Worm (Caenorhabditis elegans): ENCODE data around the gene C31C9.6.

C31C9.6 gene

ce11 chrII:13673605-13674193 is 11.8 kb upstream of the C31C9.6 start (continued):
- no peak for TF ChIP-seq egl-27 (tag; optimal IDR thresholded peaks at IDR 0.05)
- TF ChIP-seq zag-1 (tag; optimal IDR thresholded peaks at IDR 0.05): no peak
- no peak for TF ChIP-seq ceh-82 (tag; optimal IDR thresholded peaks at IDR 0.05)
- TF ChIP-seq unc-86 (tag; optimal IDR thresholded peaks at IDR 0.05): no peak
- TF ChIP-seq unc-62 (GFP tag; optimal IDR thresholded peaks at IDR 0.05): no peak
- no peak for TF ChIP-seq zip-4 (GFP tag; optimal IDR thresholded peaks at IDR 0.05)
- no peak for TF ChIP-seq vab-15 (tag; optimal IDR thresholded peaks at IDR 0.05)
- no peak for TF ChIP-seq snpc-4 (tag; optimal IDR thresholded peaks at IDR 0.05)
- TF ChIP-seq pqm-1 (tag; optimal IDR thresholded peaks at IDR 0.05): no peak
- no peak for TF ChIP-seq efl-3 (GFP tag; optimal IDR thresholded peaks at IDR 0.05)
- TF ChIP-seq xbp-1 (tag; optimal IDR thresholded peaks at IDR 0.05): no peak
- TF ChIP-seq swsn-7 (tag; optimal IDR thresholded peaks at IDR 0.05): no peak
- no peak for TF ChIP-seq ceh-63 (GFP tag; optimal IDR thresholded peaks at IDR 0.05)
- TF ChIP-seq lin-15B (tag; optimal IDR thresholded peaks at IDR 0.05): no peak
- no peak for TF ChIP-seq ceh-90 (tag; optimal IDR thresholded peaks at IDR 0.05)
- TF ChIP-seq ztf-11 (tag; optimal IDR thresholded peaks at IDR 0.05): no peak
- TF ChIP-seq mdl-1 (tag; optimal IDR thresholded peaks at IDR 0.05): peak in 1 of 2 experiments; percentile 45
- TF ChIP-seq aly-2 (tag; optimal IDR thresholded peaks at IDR 0.05): no peak
- TF ChIP-seq aha-1 (tag; optimal IDR thresholded peaks at IDR 0.05): no peak
- no peak for TF ChIP-seq ama-1 (optimal IDR thresholded peaks at IDR 0.05)
- no peak for TF ChIP-seq hlh-17 (GFP tag; optimal IDR thresholded peaks at IDR 0.05; ENCODE audit: borderline replicate concordance)
- no peak for TF ChIP-seq nhr-77 (tag; optimal IDR thresholded peaks at IDR 0.05)
- TF ChIP-seq nhr-237 (tag; optimal IDR thresholded peaks at IDR 0.05): no peak
- TF ChIP-seq fkh-4 (tag; optimal IDR thresholded peaks at IDR 0.05; ENCODE audit: borderline replicate concordance): no peak
- TF ChIP-seq fos-1 (tag; optimal IDR thresholded peaks at IDR 0.05): no peak
- no peak for TF ChIP-seq egl-13 (tag; optimal IDR thresholded peaks at IDR 0.05)
- no peak for TF ChIP-seq mef-2 (tag; optimal IDR thresholded peaks at IDR 0.05)
- no peak for TF ChIP-seq lsy-2 (tag; optimal IDR thresholded peaks at IDR 0.05)
- no peak for TF ChIP-seq pax-3 (tag; optimal IDR thresholded peaks at IDR 0.05)
- TF ChIP-seq fkh-8 (tag; optimal IDR thresholded peaks at IDR 0.05): no peak
- TF ChIP-seq C16A3.4 (tag; optimal IDR thresholded peaks at IDR 0.05): no peak
- TF ChIP-seq mep-1 (tag; optimal IDR thresholded peaks at IDR 0.05): no peak

- TF ChIP-seq ceh-8 (GFP tag; optimal IDR thresholded peaks at IDR 0.05) (no peak), unc-98 (GFP tag; IDR thresholded peaks at IDR 0.05) (no peak), vab-15 (tag; optimal IDR thresholded peaks at IDR 0.05) (no peak), blmp-1 (tag; optimal IDR thresholded peaks at IDR 0.05) (no peak), unc-130 (tag; optimal IDR thresholded peaks at IDR 0.05) (no peak), elt-2 (tag; optimal IDR thresholded peaks at IDR 0.05) (peak; percentile 44), nhr-71 (tag; optimal IDR thresholded peaks at IDR 0.05) (peak; percentile 37), ztf-11 (tag; optimal IDR thresholded peaks at IDR 0.05) (no peak), nhr-19 (GFP tag; conservative IDR thresholded peaks at IDR 0.05) (0 out of 2 replicates have a peak, but pooled peaks have one; percentile 8), zip-4 (GFP tag; optimal IDR thresholded peaks at IDR 0.05) (no peak), nhr-85 (tag) (peak; percentile 60), nhr-90 (tag; optimal IDR thresholded peaks at IDR 0.05; ENCODE audit: poor library complexity) (peak; percentile 6), hlh-17 (GFP tag; optimal IDR thresholded peaks at IDR 0.05; ENCODE audit: borderline replicate concordance) (no peak), pag-3 (tag; optimal IDR thresholded peaks at IDR 0.05; ENCODE audit: borderline replicate concordance, insufficient read depth) (peak; percentile 29), fkh-4 (tag; optimal IDR thresholded peaks at IDR 0.05; ENCODE audit: borderline replicate concordance) (no peak), swsn-7 (tag; optimal IDR thresholded peaks at IDR 0.05) (no peak), unc-62 (GFP tag; optimal IDR thresholded peaks at IDR 0.05) (no peak), lin-35 (GFP tag; optimal IDR thresholded peaks at IDR 0.05) (peak in 1 of 2 experiments; percentile 15), nhr-47 (tag; optimal IDR thresholded peaks at IDR 0.05) (no peak), snu-23 (GFP tag; optimal IDR thresholded peaks at IDR 0.05) (peak; percentile 20), nhr-20 (tag; optimal IDR thresholded peaks at IDR 0.05) (peak; percentile 30), nhr-12 (tag; optimal IDR thresholded peaks at IDR 0.05) (no peak), ces-1 (GFP tag; optimal IDR thresholded peaks at IDR 0.05) (no peak), nhr-237 (tag; optimal IDR thresholded peaks at IDR 0.05) (no peak), C04F5.9 (tag; optimal IDR thresholded peaks at IDR 0.05) (no peak), lsy-2 (tag; optimal IDR thresholded peaks at IDR 0.05) (no peak), ama-1 (optimal IDR thresholded peaks at IDR 0.05) (no peak), ceh-82 (tag; optimal IDR thresholded peaks at IDR 0.05) (no peak), irx-1 (tag; optimal IDR thresholded peaks at IDR 0.05) (no peak), grh-1 (GFP tag; IDR thresholded peaks at IDR 0.05) (no peak)
Measured at ce11 chrII:13672057-13672456, 10.2 kb upstream of the C31C9.6 start.
